Worm (Caenorhabditis elegans) whole organism, late embryonic: Measurements from ENCODE around the gene Y54G11A.3.

Experiments used
- F13H6.1 ChIP-seq: sonication (generic microtip); optimal IDR thresholded peaks from 2 replicates; lab custom pipeline; 2016; ENCODE audit warnings: missing genetic modification characterization, missing compliant biosample characterization
- K02D7.2 ChIP-seq: sonication (generic microtip); optimal IDR thresholded peaks from 2 replicates; lab custom pipeline; 2017; ENCODE audit warnings: mild to moderate bottlenecking, missing genetic modification characterization, missing compliant biosample characterization
- K09A11.1 ChIP-seq: sonication (generic microtip); optimal IDR thresholded peaks from 2 replicates; lab custom pipeline; 2017; ENCODE audit warnings: antibody characterized with exemption, mild to moderate bottlenecking, missing genetic modification characterization, missing compliant biosample characterization; ENCODE audit not compliant: insufficient read depth
- Y22D7AL.16 ChIP-seq: sonication (generic microtip); optimal IDR thresholded peaks from 2 replicates; lab custom pipeline; 2016; ENCODE audit warnings: missing genetic modification characterization, missing compliant biosample characterization
- ahr-1 ChIP-seq: sonication (generic microtip); optimal IDR thresholded peaks from 2 replicates; lab custom pipeline; 2016; ENCODE audit warnings: missing genetic modification characterization, missing compliant biosample characterization
- ama-1 ChIP-seq: fragments of 150-350 bp; optimal IDR thresholded peaks from 2 replicates; lab custom pipeline; 2014
- ceh-30 ChIP-seq: fragments of 150-350 bp; optimal IDR thresholded peaks from 2 replicates; lab custom pipeline; 2014; ENCODE audit warnings: missing biosample characterization, missing genetic modification characterization
- ceh-48 ChIP-seq: sonication (generic microtip); optimal IDR thresholded peaks from 2 replicates; lab custom pipeline; 2016; ENCODE audit warnings: missing genetic modification characterization, inconsistent platforms, missing compliant biosample characterization
- ceh-6 ChIP-seq: fragments of 200-800 bp; sonication (Bioruptor generic); optimal IDR thresholded peaks from 2 replicates; lab custom pipeline; 2018; ENCODE audit warnings: mild to moderate bottlenecking, missing genetic modification characterization, missing compliant biosample characterization
- ceh-9 ChIP-seq: sonication (generic microtip); optimal IDR thresholded peaks from 2 replicates; lab custom pipeline; 2016; ENCODE audit warnings: mild to moderate bottlenecking, missing genetic modification characterization, inconsistent platforms, missing compliant biosample characterization
- che-1 ChIP-seq: sonication (generic microtip); optimal IDR thresholded peaks from 2 replicates; lab custom pipeline; 2016; ENCODE audit warnings: mild to moderate bottlenecking, missing genetic modification characterization, missing compliant biosample characterization
- dve-1 ChIP-seq: sonication (generic microtip); optimal IDR thresholded peaks from 2 replicates; lab custom pipeline; 2017; ENCODE audit warnings: antibody characterized with exemption, mild to moderate bottlenecking, missing genetic modification characterization, missing compliant biosample characterization
- elt-2 ChIP-seq: sonication (generic microtip); optimal IDR thresholded peaks from 2 replicates; lab custom pipeline; 2016; ENCODE audit warnings: missing genetic modification reagents, missing genetic modification characterization, missing compliant biosample characterization
- elt-4 ChIP-seq: sonication (generic microtip); optimal IDR thresholded peaks from 2 replicates; lab custom pipeline; 2016; ENCODE audit warnings: missing genetic modification characterization, missing compliant biosample characterization
- ets-4 ChIP-seq: sonication (generic microtip); optimal IDR thresholded peaks from 2 replicates; lab custom pipeline; 2016; ENCODE audit warnings: missing genetic modification characterization, missing compliant biosample characterization
- fax-1 ChIP-seq: sonication (generic microtip); optimal IDR thresholded peaks from 2 replicates; lab custom pipeline; 2016; ENCODE audit warnings: missing genotype, missing genetic modification characterization, missing compliant biosample characterization
- fkh-10 ChIP-seq: fragments of 150-350 bp; optimal IDR thresholded peaks from 2 replicates; lab custom pipeline; 2014; ENCODE audit warnings: missing biosample characterization, missing genetic modification reagents, missing genetic modification characterization
- hlh-13 ChIP-seq: fragments of 200-800 bp; sonication (Bioruptor generic); optimal IDR thresholded peaks from 2 replicates; lab custom pipeline; 2018; ENCODE audit warnings: mild to moderate bottlenecking, missing genetic modification characterization, missing compliant biosample characterization
- hlh-15 ChIP-seq: sonication (generic microtip); optimal IDR thresholded peaks from 2 replicates; lab custom pipeline; 2016; ENCODE audit warnings: missing genetic modification characterization, missing compliant biosample characterization
- hlh-30 ChIP-seq: sonication (generic microtip); optimal IDR thresholded peaks from 2 replicates; lab custom pipeline; 2017; ENCODE audit warnings: antibody characterized with exemption, missing genetic modification characterization, missing compliant biosample characterization; ENCODE audit not compliant: insufficient read depth
- lim-6 ChIP-seq: sonication (generic microtip); optimal IDR thresholded peaks from 2 replicates; lab custom pipeline; 2016; ENCODE audit warnings: missing genetic modification characterization, missing compliant biosample characterization
- nhr-11 ChIP-seq: fragments of 150-350 bp; optimal IDR thresholded peaks from 2 replicates; lab custom pipeline; 2014; ENCODE audit warnings: missing biosample characterization, missing genetic modification characterization
- nhr-232 ChIP-seq: sonication (generic microtip); optimal IDR thresholded peaks from 2 replicates; lab custom pipeline; 2016; ENCODE audit warnings: missing genetic modification characterization, missing compliant biosample characterization
- npax-4 ChIP-seq: sonication (generic microtip); optimal IDR thresholded peaks from 2 replicates; lab custom pipeline; 2016; ENCODE audit warnings: missing genetic modification characterization, missing compliant biosample characterization
- pat-9 ChIP-seq: fragments of 200-800 bp; sonication (Bioruptor generic); optimal IDR thresholded peaks from 2 replicates; lab custom pipeline; 2018; ENCODE audit warnings: mild to moderate bottlenecking, missing genetic modification characterization, moderate library complexity, missing compliant biosample characterization
- pha-4 ChIP-seq: fragments of 150-350 bp; optimal IDR thresholded peaks from 2 replicates; lab custom pipeline; 2018; ENCODE audit warnings: missing biosample characterization, missing genetic modification reagents, missing genetic modification characterization
- pqm-1 ChIP-seq: sonication (generic microtip); optimal IDR thresholded peaks from 2 replicates; lab custom pipeline; 2016; ENCODE audit warnings: missing genetic modification characterization, missing compliant biosample characterization
- pros-1 ChIP-seq: fragments of 150-350 bp; optimal IDR thresholded peaks from 2 replicates; lab custom pipeline; 2014; ENCODE audit warnings: missing biosample characterization, missing genetic modification reagents, missing genetic modification characterization
- ref-2 ChIP-seq: sonication (generic microtip); optimal IDR thresholded peaks from 2 replicates; lab custom pipeline; 2016; ENCODE audit warnings: missing genetic modification characterization, missing compliant biosample characterization
- rnt-1 ChIP-seq: sonication (generic microtip); optimal IDR thresholded peaks from 2 replicates; lab custom pipeline; 2016; ENCODE audit warnings: missing genetic modification characterization, missing compliant biosample characterization
- sox-2 ChIP-seq: fragments of 200-800 bp; sonication (Bioruptor generic); IDR thresholded peaks from 2 replicates; pipeline ENCODE4 v1.3.6; 2022; ENCODE audit warnings: missing genetic modification reagents, missing genetic modification characterization, missing compliant biosample characterization
- sox-4 ChIP-seq: sonication (generic microtip); optimal IDR thresholded peaks from 2 replicates; lab custom pipeline; 2017; ENCODE audit warnings: mild to moderate bottlenecking, missing genetic modification characterization, inconsistent platforms, missing compliant biosample characterization
- tbx-2 ChIP-seq: sonication (generic microtip); optimal IDR thresholded peaks from 2 replicates; lab custom pipeline; 2016; ENCODE audit warnings: missing genetic modification characterization, missing compliant biosample characterization
- tbx-7 ChIP-seq: sonication (generic microtip); optimal IDR thresholded peaks from 2 replicates; lab custom pipeline; 2016; ENCODE audit warnings: missing genotype, missing genetic modification characterization, missing compliant biosample characterization
- ttx-3 ChIP-seq: sonication (generic microtip); optimal IDR thresholded peaks from 2 replicates; lab custom pipeline; 2016; ENCODE audit warnings: missing genetic modification reagents, missing genetic modification characterization, missing compliant biosample characterization
- unc-42 ChIP-seq: sonication (generic microtip); optimal IDR thresholded peaks from 2 replicates; lab custom pipeline; 2016; ENCODE audit warnings: missing genotype, missing genetic modification characterization, missing compliant biosample characterization
- unc-55 ChIP-seq: sonication (generic microtip); optimal IDR thresholded peaks from 2 replicates; lab custom pipeline; 2017; ENCODE audit warnings: missing biosample characterization, missing genetic modification reagents, missing genetic modification characterization
- unc-86 ChIP-seq: sonication (generic microtip); optimal IDR thresholded peaks from 2 replicates; lab custom pipeline; 2016; ENCODE audit warnings: missing genetic modification characterization, missing compliant biosample characterization
- zip-5 ChIP-seq: sonication (generic microtip); optimal IDR thresholded peaks from 2 replicates; lab custom pipeline; 2016; ENCODE audit warnings: missing genetic modification characterization, missing compliant biosample characterization

Gene Y54G11A.3

ce11 chrII:14290846-14291245, 14.4 kb downstream of the Y54G11A.3 start:
- TF ChIP-seq K02D7.2: no peak
- no peak for TF ChIP-seq zip-5 (tag; lab: Kevin White, UChicago)
- no peak for TF ChIP-seq unc-42 (tag; lab: Kevin White, UChicago)
- no peak for TF ChIP-seq hlh-13 (GFP tag; lab: Kevin White, UChicago)
- TF ChIP-seq rnt-1 (tag; lab: Kevin White, UChicago): no peak
- TF ChIP-seq ama-1 (lab: Kevin White, UChicago): no peak
- TF ChIP-seq nhr-11 (tag; lab: Kevin White, UChicago): no peak
- no peak for TF ChIP-seq dve-1 (tag; lab: Kevin White, UChicago)
- no peak for TF ChIP-seq fax-1 (tag; lab: Kevin White, UChicago)
- TF ChIP-seq ahr-1: no peak
- no peak for TF ChIP-seq nhr-232 (tag; lab: Kevin White, UChicago)
- no peak for TF ChIP-seq npax-4 (tag; lab: Kevin White, UChicago)
- no peak for TF ChIP-seq F13H6.1 (tag; lab: Kevin White, UChicago)
- no peak for TF ChIP-seq ets-4 (tag; lab: Kevin White, UChicago)
- no peak for TF ChIP-seq unc-55 (GFP tag; lab: Kevin White, UChicago)

DNA sequence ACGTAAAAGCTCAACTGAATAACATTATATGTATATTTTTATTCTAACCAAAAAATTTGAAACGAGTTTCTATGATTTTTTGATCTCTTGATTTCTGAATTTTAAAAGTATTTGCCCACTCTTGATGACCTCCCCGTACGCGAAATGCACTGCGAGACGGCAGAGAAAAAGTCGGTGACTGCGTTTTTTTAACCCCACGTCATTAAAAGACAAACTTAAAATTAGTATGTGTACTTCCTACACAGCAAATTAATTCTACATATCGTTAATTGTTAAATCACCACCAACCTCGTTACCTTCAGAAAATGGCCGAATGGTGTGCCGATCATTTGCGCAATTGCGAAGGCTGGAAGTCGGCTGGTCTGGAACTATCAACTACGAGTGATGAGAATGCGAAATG, 16.1 kb downstream of the Y54G11A.3 start, which contains the start of gene Y54G11A.4:
Y54G11A.4 (plus strand) TSS at position 301 of the 400 bp plus-strand sequence.
- no peak for TF ChIP-seq Y22D7AL.16 (tag; lab: Kevin White, UChicago)
- TF ChIP-seq pros-1 (tag; lab: Kevin White, UChicago): no peak
- no peak for TF ChIP-seq ceh-48 (tag; lab: Kevin White, UChicago)
- TF ChIP-seq ceh-6 (GFP tag; lab: Kevin White, UChicago): no peak
- TF ChIP-seq ref-2 (tag; lab: Kevin White, UChicago): no peak
- no peak for TF ChIP-seq zip-5 (tag; lab: Kevin White, UChicago)
- TF ChIP-seq ttx-3 (tag; lab: Kevin White, UChicago): no peak
- TF ChIP-seq fkh-10 (GFP tag; lab: Kevin White, UChicago): no peak
- no peak for TF ChIP-seq dve-1 (tag; lab: Kevin White, UChicago)
- no peak for TF ChIP-seq sox-2 (GFP tag; lab: Robert Waterston, UW)
- no peak for TF ChIP-seq pha-4 (tag; lab: Kevin White, UChicago)
- TF ChIP-seq tbx-2: no peak
- TF ChIP-seq unc-86: no peak
- no peak for TF ChIP-seq elt-4 (tag; lab: Kevin White, UChicago)
- TF ChIP-seq che-1 (tag; lab: Kevin White, UChicago): no peak
- no peak for TF ChIP-seq nhr-11 (tag; lab: Kevin White, UChicago)
- TF ChIP-seq tbx-7 (tag; lab: Kevin White, UChicago): no peak
- TF ChIP-seq hlh-13 (GFP tag; lab: Kevin White, UChicago): no peak
- no peak for TF ChIP-seq hlh-15
- no peak for TF ChIP-seq lim-6 (tag; lab: Kevin White, UChicago)

DNA sequence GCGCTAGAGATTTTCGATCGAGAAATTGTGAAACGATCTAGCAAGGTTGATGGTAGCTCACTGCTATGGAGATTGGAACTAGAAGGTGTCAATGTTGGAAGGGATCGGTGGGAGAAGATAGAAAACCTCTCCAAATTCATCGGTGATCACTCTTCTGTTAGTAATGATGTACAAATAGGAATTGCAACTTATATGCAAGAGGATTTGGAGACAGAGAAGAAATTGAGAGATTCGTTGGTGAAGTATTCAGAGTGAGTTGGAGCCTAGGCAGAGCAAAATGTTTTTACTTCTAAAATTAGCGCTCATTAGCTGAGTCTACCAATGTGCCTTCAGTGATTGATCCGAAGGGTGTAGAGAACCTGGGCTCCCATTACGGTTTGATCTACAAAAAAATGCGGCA, 18.0 kb downstream of the Y54G11A.3 start:
- no peak for TF ChIP-seq ceh-6 (GFP tag; lab: Kevin White, UChicago)
- TF ChIP-seq ahr-1: no peak
- no peak for TF ChIP-seq tbx-7 (tag; lab: Kevin White, UChicago)
- TF ChIP-seq elt-2 (tag; lab: Kevin White, UChicago): no peak
- no peak for TF ChIP-seq pqm-1 (tag; lab: Kevin White, UChicago)

DNA sequence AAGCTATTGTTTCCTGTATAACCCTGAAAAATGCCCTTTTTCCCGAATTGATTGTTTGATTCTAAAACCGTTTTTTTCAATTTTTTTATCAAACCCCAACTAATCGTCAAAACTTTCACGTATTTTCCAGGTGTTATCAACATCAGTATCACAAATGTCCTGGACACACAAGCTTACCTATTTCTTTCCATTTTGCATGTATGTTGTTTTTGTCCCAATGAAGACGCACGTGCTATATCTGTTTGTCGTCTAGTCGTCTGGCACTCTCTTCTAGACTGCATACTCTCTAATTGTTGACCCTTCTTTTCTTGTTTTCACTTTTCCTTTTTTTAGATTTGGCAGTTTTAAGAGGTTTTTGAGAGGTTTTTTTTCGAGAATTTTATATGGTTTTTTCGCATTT, 19.9 kb downstream of the Y54G11A.3 start:
- TF ChIP-seq hlh-30 (tag; lab: Kevin White, UChicago) (peak; percentile 66), sox-4 (tag; lab: Kevin White, UChicago) (no peak), ceh-9 (tag; lab: Kevin White, UChicago) (no peak), hlh-13 (GFP tag; lab: Kevin White, UChicago) (no peak), pat-9 (tag; lab: Kevin White, UChicago) (no peak), K09A11.1 (tag; lab: Kevin White, UChicago) (no peak), ceh-30 (tag; lab: Kevin White, UChicago) (no peak)
